Worm (Caenorhabditis elegans) whole organism, mixed stage, embryonic: ENCODE data around the gene ugt-55.

ENCODE experiments used
- bed-3 ChIP-seq: fragments of 200-800 bp; sonication (Bioruptor generic); optimal IDR thresholded peaks from 3 replicates; lab custom pipeline; 2018; ENCODE audit warnings: mild to moderate bottlenecking, missing genetic modification characterization, moderate library complexity, missing compliant biosample characterization
- blmp-1 ChIP-seq: fragments of 150-350 bp; optimal IDR thresholded peaks from 2 replicates; lab custom pipeline; 2014; ENCODE audit warnings: missing biosample characterization, missing genetic modification characterization
- ceh-39 ChIP-seq: fragments of 150-350 bp; optimal IDR thresholded peaks from 2 replicates; lab custom pipeline; 2014; ENCODE audit warnings: missing biosample characterization, missing genetic modification characterization
- ceh-43 ChIP-seq: fragments of 200-800 bp; sonication (Bioruptor generic); optimal IDR thresholded peaks from 2 replicates; lab custom pipeline; 2018; ENCODE audit warnings: mild to moderate bottlenecking, missing genetic modification characterization, moderate library complexity, missing compliant biosample characterization
- ces-1 ChIP-seq: fragments of 150-350 bp; optimal IDR thresholded peaks from 2 replicates; lab custom pipeline; 2014; ENCODE audit warnings: missing biosample characterization, missing genetic modification reagents, missing genetic modification characterization
- elt-1 ChIP-seq: sonication (generic microtip); optimal IDR thresholded peaks from 2 replicates; lab custom pipeline; 2017; ENCODE audit warnings: missing genetic modification characterization, mild to moderate bottlenecking, missing compliant biosample characterization, antibody characterized with exemption, moderate library complexity, borderline replicate concordance; ENCODE audit not compliant: insufficient read depth
- elt-3 ChIP-seq: fragments of 150-350 bp; optimal IDR thresholded peaks from 2 replicates; lab custom pipeline; 2014; ENCODE audit warnings: missing biosample characterization, missing genetic modification characterization
- hlh-1 ChIP-seq: fragments of 150-350 bp; optimal IDR thresholded peaks from 2 replicates; lab custom pipeline; 2014; ENCODE audit warnings: missing biosample characterization, missing genetic modification reagents, missing genetic modification characterization
- lin-13 ChIP-seq: fragments of 150-350 bp; optimal IDR thresholded peaks from 2 replicates; lab custom pipeline; 2014; ENCODE audit warnings: missing biosample characterization, missing genetic modification characterization
- lsy-2 ChIP-seq: fragments of 150-350 bp; optimal IDR thresholded peaks from 2 replicates; lab custom pipeline; 2014; ENCODE audit warnings: missing biosample characterization, missing genetic modification characterization
- mab-5 ChIP-seq: fragments of 150-350 bp; optimal IDR thresholded peaks from 2 replicates; lab custom pipeline; 2014; ENCODE audit warnings: missing biosample characterization, missing genetic modification characterization
- mep-1 ChIP-seq: fragments of 150-350 bp; optimal IDR thresholded peaks from 2 replicates; lab custom pipeline; 2017; ENCODE audit warnings: missing biosample characterization, missing genetic modification reagents, missing genetic modification characterization, inconsistent platforms
- mls-2 ChIP-seq: sonication (generic microtip); optimal IDR thresholded peaks from 2 replicates; lab custom pipeline; 2016; ENCODE audit warnings: mild to moderate bottlenecking, missing genetic modification characterization, moderate library complexity, missing compliant biosample characterization
- nhr-12 ChIP-seq: fragments of 150-350 bp; optimal IDR thresholded peaks from 2 replicates; lab custom pipeline; 2014; ENCODE audit warnings: missing biosample characterization, missing genetic modification characterization
- nhr-2 ChIP-seq: fragments of 150-350 bp; optimal IDR thresholded peaks from 2 replicates; lab custom pipeline; 2014; ENCODE audit warnings: missing biosample characterization, missing genetic modification characterization
- nhr-237 ChIP-seq: fragments of 150-350 bp; optimal IDR thresholded peaks from 2 replicates; lab custom pipeline; 2014; ENCODE audit warnings: missing biosample characterization, missing genetic modification characterization
- nhr-28 ChIP-seq: fragments of 150-350 bp; optimal IDR thresholded peaks from 2 replicates; lab custom pipeline; 2014; ENCODE audit warnings: missing biosample characterization, missing genetic modification characterization
- pha-4 ChIP-seq: fragments of 150-350 bp; optimal IDR thresholded peaks from 2 replicates; lab custom pipeline; 2018; ENCODE audit warnings: missing biosample characterization, missing genetic modification reagents, missing genetic modification characterization
- sem-2 ChIP-seq: fragments of 200-800 bp; sonication (Bioruptor generic); optimal IDR thresholded peaks from 2 replicates; lab custom pipeline; 2018; ENCODE audit warnings: mild to moderate bottlenecking, missing genetic modification characterization, missing compliant biosample characterization
- snpc-4 ChIP-seq: fragments of 150-350 bp; optimal IDR thresholded peaks from 2 replicates; lab custom pipeline; 2014; ENCODE audit warnings: missing biosample characterization, missing genetic modification characterization
- sptf-1 ChIP-seq: sonication (generic microtip); optimal IDR thresholded peaks from 2 replicates; lab custom pipeline; 2017; ENCODE audit warnings: mild to moderate bottlenecking, missing genetic modification characterization, moderate library complexity, missing compliant biosample characterization
- tbx-8 ChIP-seq: fragments of 200-800 bp; sonication (Bioruptor generic); optimal IDR thresholded peaks from 2 replicates; lab custom pipeline; 2018; ENCODE audit warnings: mild to moderate bottlenecking, missing genetic modification characterization, moderate library complexity, missing compliant biosample characterization
- unc-120 ChIP-seq: sonication (generic microtip); optimal IDR thresholded peaks from 2 replicates; lab custom pipeline; 2017; ENCODE audit warnings: missing genetic modification characterization, missing compliant biosample characterization; ENCODE audit not compliant: poor library complexity, severe bottlenecking
- unc-39 ChIP-seq: fragments of 150-350 bp; optimal IDR thresholded peaks from 2 replicates; lab custom pipeline; 2014; ENCODE audit warnings: missing biosample characterization, missing genetic modification characterization
- unc-62 ChIP-seq: fragments of 150-350 bp; optimal IDR thresholded peaks from 2 replicates; lab custom pipeline; 2014; ENCODE audit warnings: missing biosample characterization, missing genetic modification reagents, missing genetic modification characterization
- zip-8 ChIP-seq: fragments of 150-350 bp; optimal IDR thresholded peaks from 2 replicates; lab custom pipeline; 2014; ENCODE audit warnings: missing biosample characterization, missing genetic modification characterization
- ztf-11 ChIP-seq: fragments of 150-350 bp; optimal IDR thresholded peaks from 2 replicates; lab custom pipeline; 2014; ENCODE audit warnings: missing biosample characterization, missing genetic modification characterization

The ugt-55 gene

DNA sequence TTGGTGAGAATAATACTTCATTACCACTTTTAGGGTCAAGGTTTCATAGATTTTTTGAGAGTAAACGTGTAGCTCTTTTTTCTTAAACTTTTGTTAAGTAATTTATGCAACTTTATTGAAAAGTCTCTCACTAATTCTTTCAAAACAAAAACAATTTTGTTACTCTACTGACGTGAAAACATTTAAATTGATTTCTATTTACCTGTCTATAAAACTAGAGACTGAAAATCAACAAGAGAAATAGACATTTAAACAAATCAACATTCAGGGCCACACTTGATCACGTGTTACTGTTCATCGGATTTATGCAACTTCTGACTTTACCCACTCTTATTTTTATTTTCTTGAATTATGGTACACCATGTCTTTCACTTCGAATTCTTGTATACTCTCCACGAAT, at the start of gene ugt-55:
ugt-55 (plus strand) TSS at position 301 of the 400 bp plus-strand sequence.
- TF ChIP-seq unc-120 (tag; lab: Kevin White, UChicago) (no peak), sptf-1 (no peak), unc-62 (no peak), ceh-43 (GFP tag; lab: Kevin White, UChicago) (no peak), nhr-12 (tag; lab: Kevin White, UChicago) (no peak), tbx-8 (GFP tag; lab: Kevin White, UChicago) (no peak), mab-5 (tag; lab: Kevin White, UChicago) (no peak), nhr-2 (tag; lab: Kevin White, UChicago) (no peak), ztf-11 (tag; lab: Kevin White, UChicago) (no peak), lin-13 (no peak)

DNA sequence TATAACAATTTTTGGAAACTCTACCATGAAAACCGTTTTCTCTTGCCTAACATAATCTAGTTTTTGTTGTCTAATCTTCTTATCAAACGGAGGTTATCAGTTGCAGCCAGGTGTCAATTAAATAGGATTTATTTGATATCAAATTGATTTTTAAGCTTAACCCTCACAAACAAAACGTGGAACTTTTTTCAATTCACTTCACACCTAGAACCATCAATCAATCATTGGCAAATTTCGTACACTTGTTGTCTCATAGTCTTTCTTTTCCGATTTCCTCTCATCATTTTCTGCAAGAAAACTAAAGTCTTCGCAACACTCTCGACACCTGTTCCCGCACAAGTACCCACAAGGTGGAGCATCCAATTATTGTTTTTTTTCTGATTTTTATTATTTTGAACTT, 47.8 kb upstream of the ugt-55 start:
- TF ChIP-seq unc-62 (peak; percentile 41), elt-3 (no peak), hlh-1 (tag; lab: Kevin White, UChicago) (peak; percentile 42)

DNA sequence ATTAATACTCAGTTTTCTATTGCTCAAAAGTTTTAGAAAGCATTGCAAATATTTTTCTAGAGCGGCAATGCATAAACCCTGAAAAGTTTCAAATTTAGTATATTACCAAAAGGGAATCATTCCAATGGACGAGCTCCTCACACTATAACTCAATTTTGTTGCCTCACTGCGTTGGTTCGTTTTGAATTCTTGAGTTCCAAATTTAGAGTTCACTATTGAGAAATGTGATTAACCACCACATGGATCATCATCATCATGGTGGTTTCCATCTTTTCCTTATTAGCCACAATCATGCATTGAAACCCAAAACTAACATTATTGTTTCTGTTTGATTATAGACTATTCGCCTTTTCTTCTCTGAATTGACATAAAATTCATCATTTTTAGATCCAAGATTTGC, 46.5 kb upstream of the ugt-55 start:
- peak; percentile 89 for TF ChIP-seq ces-1 (GFP tag; lab: Kevin White, UChicago)
- TF ChIP-seq elt-1 = no peak
- no peak for TF ChIP-seq ceh-39 (tag; lab: Kevin White, UChicago)

DNA sequence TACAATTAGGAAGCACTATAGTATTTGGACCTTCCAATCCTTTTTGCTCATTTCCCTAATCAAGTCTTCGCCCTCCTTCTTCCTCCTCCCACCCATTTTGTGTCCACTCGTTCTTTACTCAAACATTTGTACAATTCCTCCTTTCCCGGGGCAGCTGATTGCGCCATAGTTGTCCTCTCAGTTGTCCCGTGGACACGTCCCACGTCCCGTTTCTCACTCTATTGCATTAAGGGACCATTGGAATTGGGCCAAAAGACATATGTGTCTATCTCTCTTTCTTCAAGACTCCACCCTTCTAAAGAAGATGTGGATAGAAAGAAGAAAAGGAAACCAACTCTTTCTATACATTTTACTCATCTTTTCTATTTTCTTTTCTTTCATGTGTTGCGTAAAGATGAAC, 45.4 kb upstream of the ugt-55 start:
- no peak for TF ChIP-seq mls-2 (tag; lab: Kevin White, UChicago)
- peak; percentile 97 for TF ChIP-seq ces-1 (GFP tag; lab: Kevin White, UChicago)

DNA sequence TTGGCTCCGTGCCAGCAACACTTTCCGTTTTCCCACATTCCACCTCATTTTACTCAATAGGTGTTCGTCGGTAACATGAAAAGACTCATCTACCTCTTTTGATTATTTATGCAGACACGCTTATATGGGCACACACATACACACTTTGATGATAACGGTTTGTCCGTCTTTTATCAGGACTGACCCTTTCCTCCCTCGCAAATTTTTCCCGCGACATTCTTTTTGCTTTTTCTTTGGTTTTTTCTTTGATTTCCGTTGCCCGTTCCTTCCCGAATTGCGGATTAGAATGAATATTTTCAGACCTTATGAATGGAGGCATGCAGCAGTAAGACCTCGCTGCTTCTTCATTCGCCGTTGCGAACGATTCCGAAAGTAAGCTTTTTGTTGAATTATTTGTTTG, 43.5 kb upstream of the ugt-55 start, which contains the start of gene vab-8:
vab-8 (plus strand) TSS at position 301 of the 400 bp plus-strand sequence.
- TF ChIP-seq lsy-2 = no peak
- TF ChIP-seq ceh-39 (tag; lab: Kevin White, UChicago) = no peak
- no peak for TF ChIP-seq snpc-4
- no peak for TF ChIP-seq nhr-12 (tag; lab: Kevin White, UChicago)
- TF ChIP-seq mab-5 (tag; lab: Kevin White, UChicago) = no peak
- no peak for TF ChIP-seq mep-1 (tag; lab: Kevin White, UChicago)
- no peak for TF ChIP-seq mls-2 (tag; lab: Kevin White, UChicago)
- TF ChIP-seq pha-4 (tag; lab: Kevin White, UChicago) = no peak
- TF ChIP-seq nhr-28 = no peak
- TF ChIP-seq hlh-1 (tag; lab: Kevin White, UChicago) = no peak
- no peak for TF ChIP-seq ceh-43 (GFP tag; lab: Kevin White, UChicago)

DNA sequence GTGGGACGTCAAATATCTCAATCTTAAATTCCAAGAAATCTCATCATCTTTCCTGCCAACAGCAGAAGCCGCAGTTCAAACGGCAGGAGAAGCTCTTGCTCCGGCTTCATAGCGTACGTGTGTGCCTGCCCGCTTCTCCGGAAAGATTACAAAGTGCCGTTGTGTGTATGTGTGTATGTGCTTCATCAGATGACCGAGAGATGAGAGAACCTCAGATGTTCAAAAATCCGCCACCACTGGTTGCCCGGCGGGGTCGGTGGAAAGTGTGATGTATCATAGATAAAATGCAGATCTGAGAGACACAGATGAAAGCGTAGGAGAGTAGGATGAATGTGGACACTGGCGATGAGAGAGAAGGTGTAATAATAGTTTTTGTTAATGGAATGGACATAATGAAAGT, 23.1 kb upstream of the ugt-55 start:
- TF ChIP-seq unc-62 (peak; percentile 36), hlh-1 (tag; lab: Kevin White, UChicago) (peak; percentile 82), unc-120 (tag; lab: Kevin White, UChicago) (peak; percentile 75), elt-3 (no peak)

DNA sequence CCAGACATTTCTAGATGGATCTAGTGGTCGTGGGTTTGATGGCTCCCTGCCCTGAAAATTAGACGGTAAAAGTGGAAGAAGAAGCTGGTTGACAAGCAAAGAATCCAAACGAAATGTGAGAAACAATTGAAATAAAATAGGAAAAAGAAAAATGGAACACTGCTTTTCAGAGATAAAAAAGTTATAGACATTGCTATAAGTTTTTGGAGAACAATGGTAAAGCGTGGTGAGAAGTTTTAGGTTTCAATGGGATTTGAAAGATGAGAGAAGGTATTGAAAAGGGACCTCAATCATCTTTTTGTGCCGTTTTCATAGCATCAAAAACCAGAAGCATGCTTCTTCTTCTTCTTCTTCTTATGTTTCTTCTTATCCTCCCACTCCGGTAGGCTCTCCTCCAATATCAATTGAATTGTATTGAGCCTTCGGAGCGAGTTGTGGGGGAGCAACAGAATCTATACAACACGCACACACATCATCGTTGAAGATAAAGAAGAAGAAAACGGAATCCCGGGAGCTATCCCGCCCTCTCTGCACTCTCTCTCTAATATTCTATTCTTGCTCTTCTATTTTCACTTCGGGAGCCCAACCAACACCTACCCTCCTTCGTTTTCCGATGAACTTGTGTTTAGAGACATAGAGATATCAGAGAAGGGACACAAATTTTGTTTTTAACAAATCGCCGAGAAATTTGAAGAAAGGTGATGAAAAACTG, 22.0 kb upstream of the ugt-55 start, which contains the start of gene myo-3:
myo-3 (minus strand) TSS at position 51 of the 712 bp plus-strand sequence.
- TF ChIP-seq hlh-1 (tag; lab: Kevin White, UChicago) (peak; percentile 67), unc-120 (tag; lab: Kevin White, UChicago) (peak; percentile 79), zip-8 (no peak)

DNA sequence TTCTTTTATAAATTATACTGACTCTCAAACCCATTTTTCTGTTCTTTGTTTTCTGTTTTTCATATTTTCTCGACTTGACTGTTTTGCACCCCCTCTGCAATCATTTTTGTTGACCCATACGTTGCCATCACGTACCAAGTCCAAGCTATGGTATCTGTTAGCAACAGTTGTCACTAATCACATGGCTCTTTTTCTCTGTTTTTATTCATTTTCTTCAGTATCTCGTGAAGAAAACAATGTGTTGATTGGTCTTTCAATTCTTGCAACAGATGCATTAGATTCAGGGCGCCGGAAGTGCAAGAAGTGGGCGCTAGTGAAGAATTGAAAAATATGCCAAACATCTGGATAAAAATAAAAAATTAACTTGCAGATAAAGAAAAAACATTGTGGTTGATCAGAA, 21.0 kb upstream of the ugt-55 start:
- TF ChIP-seq elt-3 (no peak), unc-120 (tag; lab: Kevin White, UChicago) (peak; percentile 35), hlh-1 (tag; lab: Kevin White, UChicago) (peak; percentile 81)

DNA sequence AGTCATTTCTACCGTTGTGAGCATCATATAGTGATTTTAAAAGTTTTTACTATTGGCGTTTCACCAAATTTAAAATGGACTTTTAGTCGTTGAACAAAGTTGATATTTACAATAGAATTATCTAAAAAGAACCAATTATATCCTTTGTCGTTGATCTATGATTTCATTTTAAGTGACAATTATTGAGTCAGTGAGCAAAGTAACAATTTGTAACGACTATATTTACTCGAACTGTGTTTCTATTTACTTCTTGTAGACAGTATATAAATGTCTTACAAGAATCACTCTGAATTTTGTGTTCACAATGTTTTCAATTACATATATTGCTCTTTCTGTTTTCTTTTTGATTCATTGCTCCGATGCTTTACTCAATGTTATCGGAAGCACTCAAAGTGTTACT, 15.4 kb upstream of the ugt-55 start, which contains the start of gene ttr-22:
ttr-22 (plus strand) TSS at position 301 of the 400 bp plus-strand sequence.
- TF ChIP-seq nhr-2 (tag; lab: Kevin White, UChicago) (no peak), nhr-237 (tag; lab: Kevin White, UChicago) (no peak), unc-62 (no peak), lin-13 (no peak), nhr-12 (tag; lab: Kevin White, UChicago) (no peak), bed-3 (GFP tag; lab: Kevin White, UChicago) (no peak), zip-8 (no peak), sem-2 (GFP tag; lab: Kevin White, UChicago) (no peak), ceh-39 (tag; lab: Kevin White, UChicago) (no peak), mep-1 (tag; lab: Kevin White, UChicago) (no peak), blmp-1 (tag; lab: Kevin White, UChicago) (no peak), snpc-4 (no peak), tbx-8 (GFP tag; lab: Kevin White, UChicago) (no peak), sptf-1 (no peak), nhr-28 (no peak), unc-120 (tag; lab: Kevin White, UChicago) (no peak), unc-39 (no peak), elt-1 (no peak), hlh-1 (tag; lab: Kevin White, UChicago) (no peak)
